Worm (Caenorhabditis elegans): Measurements from ENCODE around the gene fbxa-63.

The fbxa-63 gene

ce11 chrIII:1273655-1274328, 30.5 kb downstream of the fbxa-63 start, which contains the start of gene fbxa-29:
Gene fbxa-29, minus strand, starts transcription at chrIII:1273705.
- TF ChIP-seq Y22D7AL.16 (tag; optimal IDR thresholded peaks at IDR 0.05): no peak
- no peak for TF ChIP-seq ama-1 (optimal IDR thresholded peaks at IDR 0.05)
- TF ChIP-seq tbx-2 (tag; optimal IDR thresholded peaks at IDR 0.05): no peak

ce11 chrIII:1275513-1275912, 32.2 kb downstream of the fbxa-63 start, which contains the start of gene fbxa-30:
Gene fbxa-30, minus strand, starts transcription at chrIII:1275613.
- TF ChIP-seq odd-2 (tag; optimal IDR thresholded peaks at IDR 0.05): no peak
- TF ChIP-seq nhr-11 (tag; optimal IDR thresholded peaks at IDR 0.05): no peak
- TF ChIP-seq ztf-16 (tag; optimal IDR thresholded peaks at IDR 0.05): no peak
- TF ChIP-seq sox-2 (GFP tag; IDR thresholded peaks at IDR 0.05): no peak
- no peak for TF ChIP-seq pqm-1 (tag; optimal IDR thresholded peaks at IDR 0.05)
- TF ChIP-seq ceh-6 (GFP tag; optimal IDR thresholded peaks at IDR 0.05): no peak
- no peak for TF ChIP-seq ceh-2 (tag; optimal IDR thresholded peaks at IDR 0.05)
- no peak for TF ChIP-seq hlh-6 (tag; optimal IDR thresholded peaks at IDR 0.05)
- no peak for TF ChIP-seq K09A11.1 (tag; optimal IDR thresholded peaks at IDR 0.05; ENCODE audit: insufficient read depth)
- no peak for TF ChIP-seq lin-11 (tag; optimal IDR thresholded peaks at IDR 0.05)
- no peak for TF ChIP-seq ceh-31 (tag; optimal IDR thresholded peaks at IDR 0.05)
- no peak for TF ChIP-seq dve-1 (tag; optimal IDR thresholded peaks at IDR 0.05)
- no peak for TF ChIP-seq C08G9.2 (tag; optimal IDR thresholded peaks at IDR 0.05)
- TF ChIP-seq ceh-19 (GFP tag; optimal IDR thresholded peaks at IDR 0.05): no peak
- no peak for TF ChIP-seq syd-9 (tag; optimal IDR thresholded peaks at IDR 0.05)

ce11 chrIII:1279197-1279596, 35.9 kb downstream of the fbxa-63 start:
- peak; percentile 45 for TF ChIP-seq pqm-1 (tag; optimal IDR thresholded peaks at IDR 0.05)
- no peak for TF ChIP-seq sox-2 (GFP tag; IDR thresholded peaks at IDR 0.05)
- TF ChIP-seq zip-5 (tag; optimal IDR thresholded peaks at IDR 0.05): no peak
- TF ChIP-seq elt-2 (tag; optimal IDR thresholded peaks at IDR 0.05): peak; percentile 43
- no peak for TF ChIP-seq C38D4.7 (GFP tag; optimal IDR thresholded peaks at IDR 0.05)

- no peak for TF ChIP-seq gmeb-2 (tag; optimal IDR thresholded peaks at IDR 0.05)
- TF ChIP-seq eyg-1 (tag; optimal IDR thresholded peaks at IDR 0.05): no peak
- TF ChIP-seq ceh-24 (tag; optimal IDR thresholded peaks at IDR 0.05): no peak
- TF ChIP-seq pqm-1 (tag; optimal IDR thresholded peaks at IDR 0.05): no peak
- no peak for TF ChIP-seq lim-6 (tag; optimal IDR thresholded peaks at IDR 0.05)
- TF ChIP-seq pax-1 (tag; optimal IDR thresholded peaks at IDR 0.05): no peak
- no peak for TF ChIP-seq ztf-16 (tag; optimal IDR thresholded peaks at IDR 0.05)
Observed at ce11 chrIII:1284584-1285046, 41.3 kb downstream of the fbxa-63 start, which contains the start of gene fbxa-37. Gene fbxa-37, plus strand, starts transcription at chrIII:1284996.

- TF ChIP-seq pros-1 (tag; optimal IDR thresholded peaks at IDR 0.05) (no peak), pha-2 (tag; optimal IDR thresholded peaks at IDR 0.05) (no peak)
Observed at ce11 chrIII:1288473-1289056, 45.3 kb downstream of the fbxa-63 start, which contains the start of gene fbxa-50. Gene fbxa-50, minus strand, starts transcription at chrIII:1288523.

- no peak for TF ChIP-seq ceh-34 (tag; optimal IDR thresholded peaks at IDR 0.05)
- TF ChIP-seq elt-2 (tag; optimal IDR thresholded peaks at IDR 0.05): peak; percentile 96
- TF ChIP-seq pax-1 (tag; optimal IDR thresholded peaks at IDR 0.05): no peak
Observed at ce11 chrIII:1289139-1289538, 45.8 kb downstream of the fbxa-63 start.
